Fruit fly (Drosophila melanogaster) whole organism, embryonic: ENCODE data around the gene Nepl20.

ENCODE experiments used
- Adf1 ChIP-seq: fragments of 200-800 bp; sonication (Bioruptor generic); IDR thresholded peaks from 2 replicates; pipeline ENCODE4 v1.3.6; 2022; ENCODE audit warnings: missing biosample characterization, missing genetic modification characterization
- Atf-2 ChIP-seq: fragments of 200-800 bp; sonication (Bioruptor generic); optimal IDR thresholded peaks from 2 replicates; lab custom pipeline; 2016; ENCODE audit warnings: missing biosample characterization, missing genetic modification characterization
- Atf6 ChIP-seq: fragments of 200-800 bp; sonication (Bioruptor generic); IDR thresholded peaks from 2 replicates; pipeline ENCODE4 v1.3.6; 2022; ENCODE audit warnings: missing biosample characterization, missing genetic modification characterization
- BEAF-32 ChIP-seq: fragments of 200-800 bp; sonication (Bioruptor generic); optimal IDR thresholded peaks from 3 replicates; lab custom pipeline; 2017; ENCODE audit warnings: missing biosample characterization, missing genetic modification characterization, mild to moderate bottlenecking, moderate library complexity, missing genetic modification reagents
- CG10209 ChIP-seq: fragments of 200-800 bp; sonication (Bioruptor generic); optimal IDR thresholded peaks from 3 replicates; lab custom pipeline; 2017; ENCODE audit warnings: missing biosample characterization, mild to moderate bottlenecking, missing genetic modification characterization, missing genetic modification reagents
- CG10321 ChIP-seq: fragments of 200-800 bp; sonication (Bioruptor generic); IDR thresholded peaks from 2 replicates; pipeline ENCODE4 v1.3.6; 2022; ENCODE audit warnings: missing biosample characterization, missing genetic modification characterization
- CG11247 ChIP-seq: fragments of 200-800 bp; sonication (Bioruptor generic); IDR thresholded peaks from 2 replicates; pipeline ENCODE4 v1.3.6; 2022; ENCODE audit warnings: missing biosample characterization, missing genetic modification characterization
- CG13296 ChIP-seq: fragments of 200-800 bp; sonication (Bioruptor generic); optimal IDR thresholded peaks from 3 replicates; lab custom pipeline; 2018; ENCODE audit warnings: missing biosample characterization, mild to moderate bottlenecking, missing genetic modification characterization
- CG14860 ChIP-seq: fragments of 200-800 bp; sonication (Bioruptor generic); IDR thresholded peaks from 3 replicates; pipeline ENCODE4 v1.3.6; 2022; ENCODE audit warnings: missing biosample characterization, missing genetic modification characterization; ENCODE audit not compliant: partially characterized antibody
- CG15269 ChIP-seq: fragments of 200-800 bp; sonication (Bioruptor generic); optimal IDR thresholded peaks from 2 replicates; lab custom pipeline; 2018; ENCODE audit warnings: missing biosample characterization, mild to moderate bottlenecking, missing genetic modification characterization, moderate library complexity
- CG1602 ChIP-seq: fragments of 200-800 bp; sonication (Bioruptor generic); optimal IDR thresholded peaks from 3 replicates; lab custom pipeline; 2016; ENCODE audit warnings: missing biosample characterization, missing genetic modification characterization
- CG2116 ChIP-seq: fragments of 200-800 bp; sonication (Bioruptor generic); optimal IDR thresholded peaks from 3 replicates; lab custom pipeline; 2018; ENCODE audit warnings: missing biosample characterization, mild to moderate bottlenecking, missing genetic modification characterization
- CG31441 ChIP-seq: fragments of 200-800 bp; sonication (Bioruptor generic); IDR thresholded peaks from 2 replicates; pipeline ENCODE4 v1.3.6; 2022; ENCODE audit warnings: missing biosample characterization, missing genetic modification characterization
- CG4282 ChIP-seq: fragments of 200-800 bp; sonication (Bioruptor generic); optimal IDR thresholded peaks from 2 replicates; lab custom pipeline; 2016; ENCODE audit warnings: missing biosample characterization, missing genetic modification characterization
- CG4854 ChIP-seq: fragments of 200-800 bp; sonication (Bioruptor generic); optimal IDR thresholded peaks from 2 replicates; lab custom pipeline; 2016; ENCODE audit warnings: missing biosample characterization, missing genetic modification characterization, inconsistent platforms
- CG5180 ChIP-seq: fragments of 200-800 bp; sonication (Bioruptor generic); optimal IDR thresholded peaks from 3 replicates; lab custom pipeline; 2017; ENCODE audit warnings: missing biosample characterization, missing genetic modification characterization, mild to moderate bottlenecking, moderate library complexity, missing genetic modification reagents
- CG5953 ChIP-seq: fragments of 200-800 bp; sonication (Bioruptor generic); IDR thresholded peaks from 2 replicates; pipeline ENCODE4 v1.3.6; 2022; ENCODE audit warnings: missing biosample characterization, missing genetic modification characterization
- CG6254 ChIP-seq: fragments of 200-800 bp; sonication (Bioruptor generic); optimal IDR thresholded peaks from 3 replicates; lab custom pipeline; 2017; ENCODE audit warnings: mild to moderate bottlenecking, missing biosample characterization, missing genetic modification reagents, missing genetic modification characterization
- CG7745 ChIP-seq: fragments of 200-800 bp; sonication (Bioruptor generic); optimal IDR thresholded peaks from 2 replicates; lab custom pipeline; 2018; ENCODE audit warnings: missing biosample characterization, mild to moderate bottlenecking, missing genetic modification characterization, moderate library complexity
- CG7786 ChIP-seq: fragments of 200-800 bp; sonication (Bioruptor generic); optimal IDR thresholded peaks from 2 replicates; lab custom pipeline; 2016; ENCODE audit warnings: missing biosample characterization, missing genetic modification characterization
- CG9817 ChIP-seq: fragments of 200-800 bp; sonication (Bioruptor generic); optimal IDR thresholded peaks from 2 replicates; lab custom pipeline; 2018; ENCODE audit warnings: missing biosample characterization, mild to moderate bottlenecking, missing genetic modification characterization, moderate library complexity
- CkIIα-i1 ChIP-seq: fragments of 200-800 bp; sonication (Bioruptor generic); IDR thresholded peaks from 2 replicates; pipeline ENCODE4 v1.3.6; 2022; ENCODE audit warnings: missing biosample characterization, missing genetic modification characterization
- CoRest ChIP-seq: fragments of 200-800 bp; sonication (Bioruptor generic); optimal IDR thresholded peaks from 3 replicates; lab custom pipeline; 2018; ENCODE audit warnings: missing biosample characterization, mild to moderate bottlenecking, missing genetic modification characterization, moderate library complexity
- Deaf1 ChIP-seq: fragments of 200-800 bp; optimal IDR thresholded peaks from 3 replicates; lab custom pipeline; 2019; ENCODE audit warnings: missing biosample characterization, mild to moderate bottlenecking, missing genetic modification characterization, moderate library complexity
- Drgx ChIP-seq: fragments of 200-800 bp; sonication (Bioruptor generic); IDR thresholded peaks from 2 replicates; pipeline ENCODE4 v1.3.6; 2022; ENCODE audit warnings: missing biosample characterization, missing genetic modification characterization
- Fer3 ChIP-seq: fragments of 200-800 bp; sonication (Bioruptor generic); optimal IDR thresholded peaks from 2 replicates; lab custom pipeline; 2018; ENCODE audit warnings: missing biosample characterization, mild to moderate bottlenecking, missing genetic modification characterization, moderate library complexity
- Gsc ChIP-seq: fragments of 200-800 bp; sonication (Bioruptor generic); IDR thresholded peaks from 2 replicates; pipeline ENCODE4 v1.3.6; 2022; ENCODE audit warnings: missing biosample characterization, missing genetic modification characterization
- HLHmδ ChIP-seq: fragments of 200-800 bp; sonication (Bioruptor generic); optimal IDR thresholded peaks from 2 replicates; lab custom pipeline; 2018; ENCODE audit warnings: missing biosample characterization, mild to moderate bottlenecking, missing genetic modification characterization, moderate library complexity
- Hmx ChIP-seq: fragments of 200-800 bp; sonication (Bioruptor generic); optimal IDR thresholded peaks from 2 replicates; lab custom pipeline; 2016; ENCODE audit warnings: missing biosample characterization, missing genetic modification characterization
- Ravus ChIP-seq: fragments of 200-800 bp; sonication (Bioruptor generic); IDR thresholded peaks from 2 replicates; pipeline ENCODE4 v1.3.6; 2022; ENCODE audit warnings: missing biosample characterization, missing genetic modification characterization
- ara ChIP-seq: fragments of 200-800 bp; sonication (Bioruptor generic); IDR thresholded peaks from 2 replicates; pipeline ENCODE4 v1.3.6; 2022; ENCODE audit warnings: missing biosample characterization, missing genetic modification characterization
- bab2 ChIP-seq: fragments of 200-800 bp; sonication (Bioruptor generic); optimal IDR thresholded peaks from 2 replicates; lab custom pipeline; 2016; ENCODE audit warnings: missing biosample characterization, missing genetic modification characterization
- bbx ChIP-seq: fragments of 200-800 bp; sonication (Bioruptor generic); IDR thresholded peaks from 2 replicates; pipeline ENCODE4 v1.3.6; 2022; ENCODE audit warnings: missing biosample characterization, missing genetic modification characterization; ENCODE audit not compliant: partially characterized antibody
- cad ChIP-seq: fragments of >200 bp; optimal IDR thresholded peaks from 2 replicates; lab custom pipeline; 2017; ENCODE audit warnings: missing biosample characterization, missing genetic modification characterization
- cato ChIP-seq: fragments of 200-800 bp; sonication (Bioruptor generic); optimal IDR thresholded peaks from 2 replicates; lab custom pipeline; 2016; ENCODE audit warnings: missing biosample characterization, missing genetic modification characterization, borderline replicate concordance
- da ChIP-seq: fragments of 200-800 bp; sonication (Bioruptor generic); optimal IDR thresholded peaks from 2 replicates; lab custom pipeline; 2016; ENCODE audit warnings: missing biosample characterization, missing genetic modification characterization
- dmrt11E ChIP-seq: fragments of 200-800 bp; sonication (Bioruptor generic); optimal IDR thresholded peaks from 3 replicates; lab custom pipeline; 2018; ENCODE audit warnings: missing biosample characterization, mild to moderate bottlenecking, missing genetic modification characterization, moderate library complexity
- dmrt99B ChIP-seq: fragments of 200-800 bp; sonication (Bioruptor generic); optimal IDR thresholded peaks from 2 replicates; lab custom pipeline; 2018; ENCODE audit warnings: missing biosample characterization, mild to moderate bottlenecking, missing genetic modification characterization, moderate library complexity
- ewg ChIP-seq: fragments of 200-800 bp; sonication (Bioruptor generic); optimal IDR thresholded peaks from 3 replicates; lab custom pipeline; 2017; ENCODE audit warnings: mild to moderate bottlenecking, missing biosample characterization, missing genetic modification reagents, missing genetic modification characterization
- gcm ChIP-seq: fragments of 200-800 bp; sonication (Bioruptor generic); optimal IDR thresholded peaks from 2 replicates; lab custom pipeline; 2019; ENCODE audit warnings: missing biosample characterization, mild to moderate bottlenecking, missing genetic modification characterization, moderate library complexity
- hkb ChIP-seq, 2 experiments: fragments of 200-800 bp in 1 of 2; fragments of >200 bp in 1 of 2; sonication (Bioruptor generic) in 1 of 2; IDR thresholded peaks in 1 of 2; optimal IDR thresholded peaks in 1 of 2; 2 replicates each; pipeline versions ENCODE4 v1.3.6 to Lab custom; 2017 to 2022; ENCODE audit warnings: missing biosample characterization in 1 of 2, missing genetic modification characterization in 1 of 2
- luna ChIP-seq: fragments of 200-800 bp; sonication (Bioruptor generic); optimal IDR thresholded peaks from 2 replicates; lab custom pipeline; 2016; ENCODE audit warnings: missing biosample characterization, missing genetic modification characterization
- peb ChIP-seq: fragments of 200-800 bp; sonication (Bioruptor generic); IDR thresholded peaks from 2 replicates; pipeline ENCODE4 v1.3.6; 2022; ENCODE audit warnings: missing biosample characterization, missing genetic modification characterization
- pnt ChIP-seq: fragments of 200-800 bp; sonication (Bioruptor generic); optimal IDR thresholded peaks from 3 replicates; lab custom pipeline; 2016; ENCODE audit warnings: missing biosample characterization, missing genetic modification characterization
- sisA ChIP-seq: fragments of 200-800 bp; sonication (Bioruptor generic); IDR thresholded peaks from 2 replicates; pipeline ENCODE4 v1.3.6; 2022; ENCODE audit warnings: missing biosample characterization, missing genetic modification characterization
- slou ChIP-seq: fragments of 200-800 bp; sonication (Bioruptor generic); optimal IDR thresholded peaks from 3 replicates; lab custom pipeline; 2016; ENCODE audit warnings: missing biosample characterization, missing genetic modification characterization
- sna ChIP-seq: fragments of 200-800 bp; sonication (Bioruptor generic); IDR thresholded peaks from 2 replicates; pipeline ENCODE4 v1.3.6; 2022; ENCODE audit warnings: missing biosample characterization, missing genetic modification characterization; ENCODE audit not compliant: partially characterized antibody
- stc ChIP-seq: fragments of 200-800 bp; sonication (Bioruptor generic); IDR thresholded peaks from 2 replicates; pipeline ENCODE4 v1.3.6; 2022; ENCODE audit warnings: missing biosample characterization, missing genetic modification characterization
- yki ChIP-seq: fragments of >200 bp; optimal IDR thresholded peaks from 3 replicates; lab custom pipeline; 2018

Gene Nepl20

DNA sequence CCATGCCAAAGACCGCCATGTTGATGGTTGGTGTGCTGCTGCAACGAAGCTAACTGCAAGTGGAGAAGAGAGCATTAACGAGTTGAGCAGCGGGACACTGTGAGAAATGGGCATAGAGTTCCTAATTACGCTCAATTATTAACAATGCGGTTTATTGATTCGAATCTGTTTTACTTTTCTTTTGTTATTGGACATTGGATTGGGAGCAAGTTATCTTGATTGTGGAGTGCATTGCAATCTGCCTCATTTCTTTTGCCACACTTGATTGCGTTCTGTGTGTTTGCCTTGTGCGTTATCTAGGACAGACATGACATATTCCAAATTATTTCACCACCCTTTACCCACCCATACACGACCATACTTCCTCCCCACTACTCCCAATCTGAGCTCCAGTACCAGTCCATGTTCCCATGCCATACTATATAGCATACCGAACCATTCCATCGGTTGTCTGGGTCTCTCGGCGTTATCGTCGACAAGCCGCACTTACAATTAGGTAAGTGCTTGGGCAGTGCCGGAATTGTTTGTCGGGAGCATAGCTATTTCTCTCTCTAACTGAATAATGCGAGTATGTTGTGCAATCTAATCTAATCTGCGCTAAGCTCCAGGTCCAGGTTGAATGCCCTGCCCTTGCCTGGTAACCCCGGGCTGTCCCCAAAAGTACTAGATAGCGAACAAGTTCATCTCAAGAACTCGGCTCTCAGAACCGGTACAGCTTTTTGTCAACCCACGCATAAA lies 23.1 kb upstream of the Nepl20 start (continued):
- TF ChIP-seq Ravus (GFP tag; lab: Robert Waterston, UW), result no peak
- TF ChIP-seq ara, result 0 out of 2 replicates have a peak, but pooled peaks have one; percentile 39
- peak; percentile 19 for TF ChIP-seq CG5180 (GFP tag; lab: Kevin White, UChicago)
- TF ChIP-seq ewg (GFP tag; lab: Kevin White, UChicago), result peak; percentile 35
- no peak for TF ChIP-seq CG4282
- TF ChIP-seq CkIIα-i1 (GFP tag; lab: Robert Waterston, UW), result no peak
- no peak for TF ChIP-seq BEAF-32 (GFP tag; lab: Kevin White, UChicago)
- TF ChIP-seq Drgx (GFP tag; lab: Robert Waterston, UW), result peak; percentile 56
- 0 out of 2 replicates have a peak, but pooled peaks have one; percentile 21 for TF ChIP-seq Atf6 (GFP tag; lab: Robert Waterston, UW)
- no peak for TF ChIP-seq slou (GFP tag; lab: Kevin White, UChicago)
- peak; percentile 42 for TF ChIP-seq dmrt11E (tag; lab: Kevin White, UChicago)
- peak; percentile 67; the same call in 1 of the 2 replicates for TF ChIP-seq stc
- no peak for TF ChIP-seq CG10321 (GFP tag; lab: Robert Waterston, UW)
- peak; percentile 28 for TF ChIP-seq cato (GFP tag; lab: Kevin White, UChicago)
- peak; percentile 33 for TF ChIP-seq CG15269 (tag; lab: Kevin White, UChicago)
- peak; percentile 29 for TF ChIP-seq gcm (GFP tag; lab: Kevin White, UChicago)
- TF ChIP-seq Atf-2 (GFP tag; lab: Kevin White, UChicago), result no peak
- no peak for TF ChIP-seq Hmx (GFP tag; lab: Kevin White, UChicago)
- TF ChIP-seq CG4854 (GFP tag; lab: Kevin White, UChicago), result no peak
- TF ChIP-seq HLHmδ (GFP tag; lab: Kevin White, UChicago), result no peak
- TF ChIP-seq Fer3 (tag; lab: Kevin White, UChicago), result no peak
- TF ChIP-seq yki, result no peak
- TF ChIP-seq CG6254 (GFP tag; lab: Kevin White, UChicago), result peak; percentile 36
- no peak; the same call in 1 of the 2 replicates for TF ChIP-seq CG5953 (GFP tag; lab: Robert Waterston, UW)
- peak; percentile 27 for TF ChIP-seq bab2 (GFP tag; lab: Kevin White, UChicago)
- TF ChIP-seq CG14860 (GFP tag; lab: Robert Waterston, UW), result no peak
- no peak for TF ChIP-seq Adf1 (GFP tag; lab: Robert Waterston, UW)
- no peak for TF ChIP-seq Deaf1 (tag; lab: Kevin White, UChicago)
- TF ChIP-seq CG11247 (GFP tag; lab: Robert Waterston, UW), result no peak
- no peak for TF ChIP-seq da (GFP tag; lab: Kevin White, UChicago)
- peak; percentile 68 for TF ChIP-seq dmrt99B (tag; lab: Kevin White, UChicago)
- peak; percentile 42 for TF ChIP-seq CG10209 (GFP tag; lab: Kevin White, UChicago)
- TF ChIP-seq CG13296 (GFP tag; lab: Kevin White, UChicago), result no peak
- peak; percentile 23 for TF ChIP-seq peb (GFP tag; lab: Robert Waterston, UW)
- TF ChIP-seq CG7745 (tag; lab: Kevin White, UChicago), result no peak
- TF ChIP-seq bbx (GFP tag; lab: Robert Waterston, UW), result no peak
- TF ChIP-seq sisA (GFP tag; lab: Robert Waterston, UW), result peak; percentile 49
- TF ChIP-seq CG1602 (GFP tag; lab: Kevin White, UChicago), result peak; percentile 4
- peak; percentile 28 for TF ChIP-seq CG7786 (GFP tag; lab: Kevin White, UChicago)
- no peak for TF ChIP-seq CG2116 (GFP tag; lab: Kevin White, UChicago)
- TF ChIP-seq Gsc (GFP tag; lab: Robert Waterston, UW), result no peak
- TF ChIP-seq CoRest (tag; lab: Kevin White, UChicago), result peak; percentile 38
- no peak for TF ChIP-seq hkb (optimal IDR thresholded peaks at IDR 0.05; lab: Kevin White, UChicago)
- peak; percentile 40; the same call in 1 of the 2 replicates for TF ChIP-seq hkb (GFP tag; IDR thresholded peaks at IDR 0.05; lab: Robert Waterston, UW)
- TF ChIP-seq luna (GFP tag; lab: Kevin White, UChicago), result no peak
- no peak for TF ChIP-seq sna (GFP tag; lab: Robert Waterston, UW)
- peak; percentile 25; the same call in 1 of the 2 replicates for TF ChIP-seq CG31441 (GFP tag; lab: Robert Waterston, UW)
- TF ChIP-seq pnt, result peak; percentile 35
- TF ChIP-seq cad (GFP tag; lab: Kevin White, UChicago), result no peak
- no peak for TF ChIP-seq CG9817 (tag; lab: Kevin White, UChicago)
